Worm (Caenorhabditis elegans): ENCODE data around the gene ech-4.

ech-4 gene

DNA sequence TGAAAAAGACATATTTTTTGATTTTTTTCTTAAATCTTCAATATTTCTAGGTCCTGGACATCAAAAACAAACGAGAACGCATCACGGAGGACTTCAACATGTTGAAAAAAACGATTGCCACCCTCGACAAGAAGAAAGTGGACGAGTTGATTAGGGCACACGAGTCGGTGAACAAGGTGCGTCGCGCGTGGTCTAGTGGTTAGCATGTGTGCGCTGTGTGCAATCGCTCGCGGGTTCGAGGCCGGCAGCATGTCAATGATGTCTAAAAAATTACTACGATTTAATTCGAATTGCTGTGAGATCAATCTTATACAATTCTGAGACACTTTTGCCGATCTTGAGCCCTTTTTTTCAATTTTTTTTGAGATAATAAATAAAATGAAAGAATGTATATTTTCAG, 19.2 kb downstream of the ech-4 start (continued):
- peak; percentile 16 for TF ChIP-seq ceh-30 (tag; optimal IDR thresholded peaks at IDR 0.05)
- TF ChIP-seq fkh-6 (tag; optimal IDR thresholded peaks at IDR 0.05) = peak; percentile 84
- peak; percentile 81 for TF ChIP-seq Y22D7AL.16 (tag; optimal IDR thresholded peaks at IDR 0.05)
- TF ChIP-seq pax-1 (tag; optimal IDR thresholded peaks at IDR 0.05) = no peak
- TF ChIP-seq syd-9 (tag; optimal IDR thresholded peaks at IDR 0.05) = peak; percentile 87
- TF ChIP-seq ets-4 (tag; optimal IDR thresholded peaks at IDR 0.05) = no peak
- peak; percentile 83 for TF ChIP-seq C38D4.7 (GFP tag; optimal IDR thresholded peaks at IDR 0.05)
- TF ChIP-seq unc-3 (GFP tag; conservative IDR thresholded peaks at IDR 0.05) = peak; percentile 77
- peak; percentile 84 for TF ChIP-seq unc-3 (tag; optimal IDR thresholded peaks at IDR 0.05)
- TF ChIP-seq sox-2 (GFP tag; IDR thresholded peaks at IDR 0.05) = peak; percentile 82
- TF ChIP-seq T23F11.4 (GFP tag; optimal IDR thresholded peaks at IDR 0.05) = peak; percentile 86
- peak; percentile 82 for TF ChIP-seq npax-4 (tag; optimal IDR thresholded peaks at IDR 0.05)
- TF ChIP-seq ceh-31 (tag; optimal IDR thresholded peaks at IDR 0.05) = peak; percentile 69
- no peak for TF ChIP-seq fkh-10 (GFP tag; optimal IDR thresholded peaks at IDR 0.05)
- peak; percentile 36 for TF ChIP-seq unc-42 (tag; optimal IDR thresholded peaks at IDR 0.05)
- TF ChIP-seq pros-1 (tag; optimal IDR thresholded peaks at IDR 0.05) = peak; percentile 35
- TF ChIP-seq elt-2 (tag; optimal IDR thresholded peaks at IDR 0.05) = peak; percentile 94
- peak; percentile 70 for TF ChIP-seq lim-6 (tag; optimal IDR thresholded peaks at IDR 0.05)
- TF ChIP-seq ahr-1 (tag; optimal IDR thresholded peaks at IDR 0.05) = peak; percentile 77
- TF ChIP-seq ceh-9 (tag; optimal IDR thresholded peaks at IDR 0.05) = peak; percentile 71
- peak; percentile 79 for TF ChIP-seq hlh-30 (tag; optimal IDR thresholded peaks at IDR 0.05; ENCODE audit: insufficient read depth)
- TF ChIP-seq rnt-1 (tag; optimal IDR thresholded peaks at IDR 0.05) = peak; percentile 58
- TF ChIP-seq hlh-8 (tag; optimal IDR thresholded peaks at IDR 0.05) = peak; percentile 69
- peak; percentile 59 for TF ChIP-seq dmd-4 (tag; optimal IDR thresholded peaks at IDR 0.05; ENCODE audit: borderline replicate concordance)
- TF ChIP-seq zip-5 (tag; optimal IDR thresholded peaks at IDR 0.05) = peak; percentile 65
- peak; percentile 92 for TF ChIP-seq ceh-19 (GFP tag; optimal IDR thresholded peaks at IDR 0.05)
- peak; percentile 90 for TF ChIP-seq ttx-3 (tag; optimal IDR thresholded peaks at IDR 0.05)
- peak; percentile 77 for TF ChIP-seq odd-2 (tag; optimal IDR thresholded peaks at IDR 0.05)
- TF ChIP-seq ceh-48 (tag; optimal IDR thresholded peaks at IDR 0.05) = peak; percentile 78
- TF ChIP-seq dve-1 (tag; optimal IDR thresholded peaks at IDR 0.05) = peak; percentile 77
- peak; percentile 5 for TF ChIP-seq elt-4 (tag; optimal IDR thresholded peaks at IDR 0.05)
- TF ChIP-seq madf-2 (tag; optimal IDR thresholded peaks at IDR 0.05) = peak; percentile 83
- TF ChIP-seq unc-86 (tag; optimal IDR thresholded peaks at IDR 0.05) = peak; percentile 91
- TF ChIP-seq ztf-16 (tag; optimal IDR thresholded peaks at IDR 0.05) = peak; percentile 91
- TF ChIP-seq eyg-1 (tag; optimal IDR thresholded peaks at IDR 0.05) = peak; percentile 93
- peak; percentile 83 for TF ChIP-seq K02D7.2 (tag; optimal IDR thresholded peaks at IDR 0.05)
- TF ChIP-seq unc-55 (GFP tag; optimal IDR thresholded peaks at IDR 0.05) = no peak
- peak; percentile 73 for TF ChIP-seq C08G9.2 (tag; optimal IDR thresholded peaks at IDR 0.05)
- TF ChIP-seq tbx-7 (tag; optimal IDR thresholded peaks at IDR 0.05) = peak; percentile 68
- TF ChIP-seq fax-1 (tag; optimal IDR thresholded peaks at IDR 0.05) = peak; percentile 73
- peak; percentile 55 for TF ChIP-seq mec-3 (tag; optimal IDR thresholded peaks at IDR 0.05; ENCODE audit: borderline replicate concordance)
- peak; percentile 67; the same call in 1 of the 2 replicates for TF ChIP-seq ceh-45 (GFP tag; IDR thresholded peaks at IDR 0.05)
- peak; percentile 88 for TF ChIP-seq sox-4 (tag; optimal IDR thresholded peaks at IDR 0.05)
- peak; percentile 88 for TF ChIP-seq gmeb-2 (tag; optimal IDR thresholded peaks at IDR 0.05)
- TF ChIP-seq pag-3 (tag; optimal IDR thresholded peaks at IDR 0.05; ENCODE audit: borderline replicate concordance) = peak; percentile 5
- peak; percentile 54 for TF ChIP-seq F13H6.1 (tag; optimal IDR thresholded peaks at IDR 0.05)
- peak; percentile 59 for TF ChIP-seq ceh-24 (tag; optimal IDR thresholded peaks at IDR 0.05)
- TF ChIP-seq pqm-1 (tag; optimal IDR thresholded peaks at IDR 0.05) = peak; percentile 67
- peak; percentile 76 for TF ChIP-seq ceh-2 (tag; optimal IDR thresholded peaks at IDR 0.05)
- peak; percentile 87 for TF ChIP-seq nhr-232 (tag; optimal IDR thresholded peaks at IDR 0.05)
- peak; percentile 88 for TF ChIP-seq pha-2 (tag; optimal IDR thresholded peaks at IDR 0.05)

All from whole organism, late embryonic.